Worm (Caenorhabditis elegans) whole organism, L1 larva: ENCODE results near the gene Y49F6A.11.

Experiments used
- nhr-237 ChIP-seq: fragments of 150-350 bp; optimal IDR thresholded peaks from 2 replicates; lab custom pipeline; 2014; ENCODE audit warnings: missing biosample characterization, missing genetic modification characterization
- nhr-28 ChIP-seq: fragments of 150-350 bp; optimal IDR thresholded peaks from 2 replicates; lab custom pipeline; 2014; ENCODE audit warnings: missing biosample characterization, missing genetic modification characterization

- TF ChIP-seq nhr-28 (tag; lab: Kevin White, UChicago) (no peak), nhr-237 (tag; lab: Kevin White, UChicago) (no peak)
These were observed 38.0 kb downstream of the Y49F6A.11 start, which contains the start of gene W10G11.1 for ce11 chrII:3560592-3560991.
